Worm (Caenorhabditis elegans): Measurements from ENCODE around the gene Y62H9A.16.

DNA sequence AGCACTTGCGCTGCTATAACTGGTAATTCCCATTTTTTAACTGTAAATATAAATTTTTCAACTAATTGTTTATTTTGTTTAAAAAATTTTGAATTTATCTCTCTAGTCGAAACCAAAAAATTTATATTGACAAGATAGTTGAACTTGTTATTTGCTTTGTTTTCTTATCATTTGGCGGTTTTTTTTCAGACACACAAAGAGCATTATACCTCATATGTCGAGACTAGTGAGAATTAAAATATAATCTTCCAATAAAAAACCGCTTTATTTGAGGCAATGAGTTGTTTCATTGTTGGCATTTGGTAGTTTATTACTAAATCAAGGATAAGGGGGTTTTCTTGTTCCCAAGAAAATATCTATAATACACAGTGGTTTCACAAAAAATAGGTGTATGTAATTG is 9.9 kb upstream of the Y62H9A.16 start:
- TF ChIP-seq ref-2 (tag; optimal IDR thresholded peaks at IDR 0.05) (no peak), tbx-2 (tag; optimal IDR thresholded peaks at IDR 0.05) (no peak), pqm-1 (tag; optimal IDR thresholded peaks at IDR 0.05) (no peak)
